Worm (Caenorhabditis elegans) whole organism, L4 larva: ENCODE data around the gene srv-2.

Experiments
- D1046.2 ChIP-seq: fragments of 200-800 bp; sonication (Bioruptor generic); IDR thresholded peaks from 2 replicates; pipeline ENCODE4 v1.3.6; 2022; ENCODE audit warnings: missing genetic modification characterization, missing compliant biosample characterization
- F44E2.7 ChIP-seq: fragments of 200-800 bp; sonication (Bioruptor generic); IDR thresholded peaks from 2 replicates; pipeline ENCODE4 v2.1.2; 2022; ENCODE audit warnings: missing genetic modification characterization, missing compliant biosample characterization
- R02D3.7 ChIP-seq: fragments of 150-350 bp; sonication (generic microtip); optimal IDR thresholded peaks from 3 replicates; lab custom pipeline; 2014; ENCODE audit warnings: missing biosample characterization, missing genetic modification characterization
- T26A8.4 ChIP-seq: fragments of 200-800 bp; sonication (Bioruptor generic); IDR thresholded peaks from 2 replicates; pipeline ENCODE4 v1.3.6; 2022; ENCODE audit warnings: missing genetic modification characterization, missing compliant biosample characterization
- Y5F2A.4 ChIP-seq: fragments of 200-800 bp; sonication (Bioruptor generic); optimal IDR thresholded peaks from 2 replicates; lab custom pipeline; 2018; ENCODE audit warnings: mild to moderate bottlenecking, missing genetic modification characterization, missing compliant biosample characterization
- ZK546.5 ChIP-seq, 2 experiments: sonication (generic microtip); optimal IDR thresholded peaks; 2 replicates each; lab custom pipeline; 2017; ENCODE audit warnings: missing biosample characterization in 2 of 2, missing genetic modification characterization in 2 of 2
- attf-4 ChIP-seq: sonication (generic microtip); optimal IDR thresholded peaks from 3 replicates; lab custom pipeline; 2017; ENCODE audit warnings: missing biosample characterization, missing genetic modification characterization
- ceh-28 ChIP-seq: fragments of 150-350 bp; optimal IDR thresholded peaks from 2 replicates; lab custom pipeline; 2014; ENCODE audit warnings: missing biosample characterization, missing genetic modification reagents, missing genetic modification characterization
- ceh-32 ChIP-seq: sonication (generic microtip); optimal IDR thresholded peaks from 2 replicates; lab custom pipeline; 2016; ENCODE audit warnings: mild to moderate bottlenecking, missing genetic modification characterization, missing compliant biosample characterization; ENCODE audit not compliant: poor library complexity
- ceh-62 ChIP-seq: sonication (generic microtip); optimal IDR thresholded peaks from 2 replicates; lab custom pipeline; 2017; ENCODE audit warnings: missing biosample characterization, missing genetic modification characterization
- ces-1 ChIP-seq: fragments of 150-350 bp; sonication (generic microtip); optimal IDR thresholded peaks from 4 replicates; lab custom pipeline; 2014; ENCODE audit warnings: missing biosample characterization, missing genetic modification reagents, missing genetic modification characterization
- daf-12 ChIP-seq: fragments of 150-350 bp; optimal IDR thresholded peaks from 2 replicates; lab custom pipeline; 2014; ENCODE audit warnings: missing biosample characterization, missing genetic modification reagents, missing genetic modification characterization
- daf-16 ChIP-seq, 3 experiments: sonication (generic microtip); optimal IDR thresholded peaks; 2 replicates each; lab custom pipeline; 2016 to 2017; ENCODE audit warnings: missing genetic modification characterization in 3 of 3, missing genetic modification reagents in 3 of 3, mild to moderate bottlenecking in 2 of 3, missing compliant biosample characterization in 2 of 3, missing biosample characterization in 1 of 3, moderate library complexity in 1 of 3
- dmd-9 ChIP-seq: fragments of 200-800 bp; sonication (Bioruptor generic); IDR thresholded peaks from 2 replicates; pipeline ENCODE4 v1.3.6; 2022; ENCODE audit warnings: missing genetic modification reagents, missing genetic modification characterization, missing compliant biosample characterization
- dpl-1 ChIP-seq: fragments of 150-350 bp; optimal IDR thresholded peaks from 2 replicates; lab custom pipeline; 2014; ENCODE audit warnings: missing biosample characterization, missing genetic modification reagents, missing genetic modification characterization
- egl-43 ChIP-seq: fragments of 200-800 bp; sonication (Bioruptor generic); IDR thresholded peaks from 2 replicates; pipeline ENCODE4 v1.3.6; 2022; ENCODE audit warnings: missing genetic modification reagents, missing genetic modification characterization, missing compliant biosample characterization
- fos-1 ChIP-seq: fragments of 150-350 bp; optimal IDR thresholded peaks from 2 replicates; lab custom pipeline; 2014; ENCODE audit warnings: missing biosample characterization, missing genetic modification characterization
- hif-1 ChIP-seq, 2 experiments: sonication (generic microtip); optimal IDR thresholded peaks; 2 replicates each; lab custom pipeline; 2016 to 2017; ENCODE audit warnings: missing compliant biosample characterization in 2 of 2, missing genetic modification characterization in 2 of 2, missing genetic modification reagents in 2 of 2, missing genotype in 2 of 2, mild to moderate bottlenecking in 1 of 2
- hlh-11 ChIP-seq: fragments of 200-800 bp; sonication (Bioruptor generic); optimal IDR thresholded peaks from 2 replicates; lab custom pipeline; 2018; ENCODE audit warnings: mild to moderate bottlenecking, missing genetic modification characterization, missing compliant biosample characterization
- jun-1 ChIP-seq: fragments of 150-350 bp; optimal IDR thresholded peaks from 2 replicates; lab custom pipeline; 2014; ENCODE audit warnings: missing biosample characterization, missing genetic modification reagents, missing genetic modification characterization
- lin-1 ChIP-seq: fragments of 200-800 bp; sonication (Bioruptor generic); IDR thresholded peaks from 2 replicates; pipeline ENCODE4 v1.3.6; 2022; ENCODE audit warnings: missing genetic modification reagents, missing genetic modification characterization, missing compliant biosample characterization
- lin-13 ChIP-seq: fragments of 150-350 bp; optimal IDR thresholded peaks from 2 replicates; lab custom pipeline; 2014; ENCODE audit warnings: missing biosample characterization, missing genetic modification reagents, missing genetic modification characterization
- lin-29 ChIP-seq: fragments of 200-800 bp; sonication (Bioruptor generic); IDR thresholded peaks from 2 replicates; pipeline ENCODE4 v1.3.6; 2022; ENCODE audit warnings: missing genetic modification reagents, missing genetic modification characterization, missing compliant biosample characterization
- lir-3 ChIP-seq: sonication (generic microtip); optimal IDR thresholded peaks from 2 replicates; lab custom pipeline; 2016; ENCODE audit warnings: mild to moderate bottlenecking, missing genetic modification characterization, missing compliant biosample characterization
- madf-5 ChIP-seq, 2 experiments: fragments of 200-800 bp; sonication (Bioruptor generic); IDR thresholded peaks; 2 replicates each; pipeline ENCODE4 v1.3.6; 2022; ENCODE audit warnings: missing compliant biosample characterization in 2 of 2, missing genetic modification characterization in 2 of 2
- madf-9 ChIP-seq: fragments of 200-800 bp; sonication (Bioruptor generic); conservative IDR thresholded peaks from 2 replicates; pipeline ENCODE4 v1.3.6; 2022; ENCODE audit warnings: missing genetic modification reagents, missing genetic modification characterization, missing compliant biosample characterization
- mdl-1 ChIP-seq, 2 experiments: fragments of 150-350 bp in 1 of 2; sonication (generic microtip) in 1 of 2; optimal IDR thresholded peaks; 2 replicates each; lab custom pipeline; 2014 to 2017; ENCODE audit warnings: missing biosample characterization in 2 of 2, missing genetic modification characterization in 2 of 2
- mep-1 ChIP-seq: fragments of 150-350 bp; sonication (generic microtip); optimal IDR thresholded peaks from 3 replicates; lab custom pipeline; 2014; ENCODE audit warnings: missing biosample characterization, missing genetic modification characterization
- nhr-10 ChIP-seq: fragments of 150-350 bp; optimal IDR thresholded peaks from 2 replicates; lab custom pipeline; 2014; ENCODE audit warnings: missing biosample characterization, missing genetic modification characterization
- nhr-102 ChIP-seq: sonication (generic microtip); optimal IDR thresholded peaks from 2 replicates; lab custom pipeline; 2016; ENCODE audit warnings: mild to moderate bottlenecking, missing genetic modification characterization, moderate library complexity, missing compliant biosample characterization
- nhr-11 ChIP-seq: fragments of 150-350 bp; optimal IDR thresholded peaks from 2 replicates; lab custom pipeline; 2014; ENCODE audit warnings: missing biosample characterization, missing genetic modification characterization
- nhr-237 ChIP-seq: sonication (generic microtip); optimal IDR thresholded peaks from 2 replicates; lab custom pipeline; 2017; ENCODE audit warnings: missing biosample characterization, missing genetic modification characterization
- nhr-28 ChIP-seq: fragments of 150-350 bp; optimal IDR thresholded peaks from 2 replicates; lab custom pipeline; 2014; ENCODE audit warnings: missing biosample characterization, missing genetic modification characterization
- nhr-42 ChIP-seq: fragments of 200-800 bp; sonication (Bioruptor generic); IDR thresholded peaks from 2 replicates; pipeline ENCODE4 v1.3.6; 2022; ENCODE audit warnings: missing genetic modification characterization, missing compliant biosample characterization
- nhr-6 ChIP-seq: fragments of 150-350 bp; optimal IDR thresholded peaks from 2 replicates; lab custom pipeline; 2014; ENCODE audit warnings: missing biosample characterization, missing genetic modification characterization
- php-3 ChIP-seq: fragments of 200-800 bp; sonication (Bioruptor generic); IDR thresholded peaks from 2 replicates; pipeline ENCODE4 v1.3.6; 2022; ENCODE audit warnings: missing genetic modification reagents, missing genetic modification characterization, missing compliant biosample characterization
- rbr-2 ChIP-seq: sonication (generic microtip); optimal IDR thresholded peaks from 2 replicates; lab custom pipeline; 2016; ENCODE audit warnings: missing genotype, missing genetic modification characterization, missing compliant biosample characterization
- saeg-2 ChIP-seq: fragments of 200-800 bp; sonication (Bioruptor generic); IDR thresholded peaks from 2 replicates; pipeline ENCODE4 v1.3.6; 2022; ENCODE audit warnings: missing genetic modification reagents, missing genetic modification characterization, missing compliant biosample characterization
- snpc-1.2 ChIP-seq: fragments of 200-800 bp; sonication (Bioruptor generic); IDR thresholded peaks from 2 replicates; pipeline ENCODE4 v1.3.6; 2022; ENCODE audit warnings: missing genetic modification reagents, missing genetic modification characterization, missing compliant biosample characterization
- tra-1 ChIP-seq: fragments of 200-800 bp; sonication (Bioruptor generic); IDR thresholded peaks from 2 replicates; pipeline ENCODE4 v1.3.6; 2022; ENCODE audit warnings: missing genetic modification reagents, missing genetic modification characterization, missing compliant biosample characterization
- vab-7 ChIP-seq: fragments of 200-800 bp; sonication (Bioruptor generic); IDR thresholded peaks from 2 replicates; pipeline ENCODE4 v1.3.6; 2022; ENCODE audit warnings: missing genetic modification reagents, missing genetic modification characterization, missing compliant biosample characterization
- zip-2 ChIP-seq: fragments of 150-350 bp; optimal IDR thresholded peaks from 2 replicates; lab custom pipeline; 2014; ENCODE audit warnings: missing biosample characterization, missing genetic modification characterization

The srv-2 gene

DNA sequence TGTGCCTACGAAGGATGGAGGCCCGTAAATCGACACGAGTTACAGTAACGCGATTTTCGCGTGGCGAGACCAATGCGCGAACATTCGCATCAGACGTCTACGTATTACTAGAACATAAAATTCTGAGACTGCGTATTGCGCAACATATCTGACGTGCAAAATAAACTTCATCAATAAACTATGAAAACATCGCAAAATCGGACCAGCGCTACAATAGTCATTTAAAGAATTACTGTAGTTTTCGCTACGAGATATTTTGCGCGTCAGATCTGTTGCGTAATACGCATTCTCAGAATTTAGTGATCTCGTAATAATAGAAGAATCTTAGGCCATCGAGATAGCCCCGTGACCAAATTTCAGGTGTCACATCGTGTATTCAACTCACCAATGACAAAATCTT lies 7.8 kb downstream of the srv-2 start:
- TF ChIP-seq madf-9 (GFP tag; lab: Robert Waterston, UW) (no peak), daf-16 (GFP tag; optimal IDR thresholded peaks at IDR 0.05; lab: Kevin White, UChicago) (no peak), daf-16 (tag; optimal IDR thresholded peaks at IDR 0.05; lab: Kevin White, UChicago) (no peak), snpc-1.2 (GFP tag; lab: Robert Waterston, UW) (no peak), dpl-1 (GFP tag; lab: Kevin White, UChicago) (no peak), egl-43 (no peak), attf-4 (tag; lab: Kevin White, UChicago) (no peak), Y5F2A.4 (no peak), mdl-1 (tag; optimal IDR thresholded peaks at IDR 0.05; lab: Kevin White, UChicago) (no peak), hif-1 (tag; optimal IDR thresholded peaks at IDR 0.05; lab: Kevin White, UChicago) (no peak), F44E2.7 (GFP tag; lab: Robert Waterston, UW) (no peak)

DNA sequence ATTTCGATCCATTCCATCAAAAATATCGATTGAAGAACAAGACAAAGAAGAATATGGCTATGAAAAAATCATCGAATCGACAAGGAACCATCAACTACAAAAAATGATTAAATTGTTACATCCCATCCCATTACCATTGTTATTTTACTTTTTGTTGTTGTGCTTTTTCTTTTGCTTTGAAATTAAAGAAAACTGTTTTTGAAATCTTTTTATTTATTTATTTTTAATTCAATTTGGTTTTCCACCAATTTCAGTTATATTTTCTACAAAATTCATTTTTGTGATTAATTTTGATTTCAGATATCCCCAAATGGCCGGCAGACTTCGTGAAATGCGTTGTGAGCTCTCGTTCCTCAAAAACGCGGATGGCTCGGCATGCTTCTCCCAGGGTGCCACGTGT lies 9.6 kb downstream of the srv-2 start, which contains the start of gene crn-5:
Gene crn-5, plus strand, starts transcription at position 301 of the 400 bp plus-strand sequence.
- TF ChIP-seq php-3, result no peak
- no peak for TF ChIP-seq rbr-2 (tag; lab: Kevin White, UChicago)
- TF ChIP-seq mep-1, result no peak
- TF ChIP-seq nhr-11 (tag; lab: Kevin White, UChicago), result no peak
- TF ChIP-seq ceh-28 (tag; lab: Kevin White, UChicago), result no peak
- TF ChIP-seq zip-2, result no peak
- TF ChIP-seq nhr-42, result no peak
- TF ChIP-seq hlh-11 (tag; lab: Kevin White, UChicago), result no peak

DNA sequence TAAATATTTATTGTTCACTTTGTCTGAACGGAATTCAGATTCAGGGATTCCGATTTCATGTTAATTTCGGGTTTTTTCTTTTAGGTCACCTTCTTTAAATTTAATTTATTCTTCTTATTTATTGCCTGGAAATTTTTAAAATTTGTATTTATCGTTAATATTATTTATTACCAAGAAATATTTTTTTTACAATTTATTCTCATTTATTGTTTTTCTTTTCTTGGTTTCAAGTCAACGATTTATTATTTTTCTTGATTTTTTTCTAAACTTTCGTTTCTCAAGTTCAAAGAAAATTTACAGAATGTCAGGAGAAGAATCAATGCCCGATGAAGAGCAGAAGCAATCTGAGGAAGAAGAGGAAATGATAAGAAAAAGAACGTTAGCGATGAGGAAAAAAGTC lies 14.3 kb downstream of the srv-2 start, which contains the start of gene crn-3:
Gene crn-3, plus strand, starts transcription at position 301 of the 400 bp plus-strand sequence.
- TF ChIP-seq lin-29 (GFP tag; lab: Robert Waterston, UW) (no peak), R02D3.7 (tag; lab: Kevin White, UChicago) (no peak), daf-12 (tag; lab: Kevin White, UChicago) (no peak), ceh-62 (tag; lab: Kevin White, UChicago) (no peak), D1046.2 (GFP tag; lab: Robert Waterston, UW) (no peak), nhr-6 (no peak), php-3 (no peak), lir-3 (tag; lab: Kevin White, UChicago) (no peak), tra-1 (no peak), saeg-2 (GFP tag; lab: Robert Waterston, UW) (no peak), nhr-237 (tag; lab: Kevin White, UChicago) (no peak), fos-1 (no peak), dmd-9 (GFP tag; lab: Robert Waterston, UW) (no peak)

ce11 chrII:10584036-10584435 lies 18.0 kb downstream of the srv-2 start, which contains the start of gene algn-9:
TSS of gene algn-9 (plus strand) at chrII:10584336.
- TF ChIP-seq lin-13 (no peak), ces-1 (no peak), hif-1 (tag; optimal IDR thresholded peaks at IDR 0.05; lab: Kevin White, UChicago) (no peak), jun-1 (tag; lab: Kevin White, UChicago) (no peak), nhr-28 (tag; lab: Kevin White, UChicago) (no peak), madf-5 (GFP tag; IDR thresholded peaks at IDR 0.05; lab: Robert Waterston, UW) (no peak), T26A8.4 (GFP tag; lab: Robert Waterston, UW) (no peak), lin-1 (GFP tag; lab: Robert Waterston, UW) (no peak), vab-7 (GFP tag; lab: Robert Waterston, UW) (no peak), ZK546.5 (tag; optimal IDR thresholded peaks at IDR 0.05; lab: Kevin White, UChicago) (no peak), nhr-102 (tag; lab: Kevin White, UChicago) (no peak), zip-2 (no peak), nhr-42 (no peak), nhr-10 (no peak), ceh-32 (tag; lab: Kevin White, UChicago) (no peak)
